Worm (Caenorhabditis elegans): ENCODE measurements around the gene cest-1.1.

The cest-1.1 gene

DNA sequence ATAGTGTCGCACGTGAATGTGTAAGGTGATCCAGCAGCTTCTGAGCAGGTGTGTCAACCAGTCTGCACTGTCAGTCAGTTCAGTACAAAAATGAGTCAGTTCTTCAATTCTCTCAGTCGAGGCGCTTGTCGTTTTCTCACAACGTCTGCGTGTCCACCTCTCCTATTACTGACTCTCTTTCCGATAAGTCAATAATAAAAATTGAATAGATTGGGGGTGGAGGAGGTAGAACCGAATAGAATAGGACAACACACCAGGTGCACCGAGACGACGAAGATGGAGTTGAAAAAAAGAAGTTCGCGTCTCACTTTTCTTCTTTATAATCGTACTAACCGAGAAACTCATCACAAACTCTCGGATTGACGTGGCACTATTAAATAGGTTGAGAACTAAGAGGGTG, 38.7 kb downstream of the cest-1.1 start:
- TF ChIP-seq nhr-84 (tag; optimal IDR thresholded peaks at IDR 0.05) (no peak), nhr-19 (GFP tag; conservative IDR thresholded peaks at IDR 0.05) (no peak), elt-3 (tag; optimal IDR thresholded peaks at IDR 0.05) (no peak), unc-62 (GFP tag; optimal IDR thresholded peaks at IDR 0.05) (no peak), sptf-1 (tag; optimal IDR thresholded peaks at IDR 0.05) (no peak), pag-3 (tag; optimal IDR thresholded peaks at IDR 0.05; ENCODE audit: borderline replicate concordance, insufficient read depth) (no peak), lin-14 (GFP tag; optimal IDR thresholded peaks at IDR 0.05) (peak; percentile 37), lin-35 (GFP tag; optimal IDR thresholded peaks at IDR 0.05) (peak in 1 of 2 experiments; percentile 7), efl-3 (GFP tag; optimal IDR thresholded peaks at IDR 0.05) (no peak), rnt-1 (tag; optimal IDR thresholded peaks at IDR 0.05) (no peak), mef-2 (tag; optimal IDR thresholded peaks at IDR 0.05) (no peak), blmp-1 (tag; optimal IDR thresholded peaks at IDR 0.05) (no peak), nhr-76 (tag; optimal IDR thresholded peaks at IDR 0.05) (no peak), tlp-1 (tag; optimal IDR thresholded peaks at IDR 0.05) (no peak), ces-1 (GFP tag; optimal IDR thresholded peaks at IDR 0.05) (no peak), aly-2 (tag; optimal IDR thresholded peaks at IDR 0.05) (no peak), fkh-4 (tag; optimal IDR thresholded peaks at IDR 0.05; ENCODE audit: borderline replicate concordance) (no peak), lsy-2 (tag; optimal IDR thresholded peaks at IDR 0.05) (no peak), lin-39 (tag; optimal IDR thresholded peaks at IDR 0.05) (no peak), nhr-28 (tag; optimal IDR thresholded peaks at IDR 0.05) (no peak), sox-4 (tag; optimal IDR thresholded peaks at IDR 0.05) (no peak), efl-1 (optimal IDR thresholded peaks at IDR 0.05) (no peak), efl-1 (GFP tag; optimal IDR thresholded peaks at IDR 0.05 in 1 of 2) (peak in 1 of 2 experiments; percentile 83), skn-1 (tag; optimal IDR thresholded peaks at IDR 0.05) (no peak), Y116A8C.19 (tag; optimal IDR thresholded peaks at IDR 0.05; ENCODE audit: borderline replicate concordance) (no peak), mep-1 (tag; optimal IDR thresholded peaks at IDR 0.05) (no peak), mdl-1 (tag; optimal IDR thresholded peaks at IDR 0.05) (no peak), zag-1 (tag; optimal IDR thresholded peaks at IDR 0.05) (no peak)

DNA sequence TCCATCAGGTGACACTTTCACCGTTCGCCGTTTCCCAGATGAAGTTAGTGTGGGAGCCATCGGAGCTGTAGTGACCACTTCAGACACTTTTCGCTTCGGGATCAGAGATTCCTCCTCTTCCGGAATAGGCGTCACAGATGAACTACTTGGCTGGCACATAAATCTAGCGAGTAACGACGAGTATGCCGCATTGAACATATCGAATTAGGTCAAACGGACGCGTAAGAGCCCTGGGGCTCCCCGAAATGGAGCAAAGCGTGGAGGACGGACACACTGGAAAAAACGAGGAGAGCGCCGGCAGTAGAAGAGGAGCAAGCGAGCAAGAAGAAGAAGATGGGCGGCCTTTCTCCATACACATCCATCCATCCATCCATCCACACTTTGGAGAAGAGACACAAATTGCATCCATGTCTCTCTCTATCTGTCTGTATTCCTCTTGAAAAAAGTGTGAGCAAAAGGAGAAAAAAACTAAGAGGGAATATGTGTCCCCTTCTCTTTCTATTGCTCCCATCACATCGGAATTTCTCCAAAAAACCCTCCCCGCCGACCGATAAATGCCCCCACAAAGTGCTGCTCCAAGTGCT, 40.1 kb downstream of the cest-1.1 start:
- no peak for TF ChIP-seq ets-5 (GFP tag; IDR thresholded peaks at IDR 0.05)
- peak in 1 of 3 experiments; percentile 27 for TF ChIP-seq ceh-82 (tag; optimal IDR thresholded peaks at IDR 0.05)
- TF ChIP-seq fkh-10 (GFP tag; optimal IDR thresholded peaks at IDR 0.05), result peak; percentile 3
- TF ChIP-seq lin-14 (GFP tag; optimal IDR thresholded peaks at IDR 0.05), result peak; percentile 57

DNA sequence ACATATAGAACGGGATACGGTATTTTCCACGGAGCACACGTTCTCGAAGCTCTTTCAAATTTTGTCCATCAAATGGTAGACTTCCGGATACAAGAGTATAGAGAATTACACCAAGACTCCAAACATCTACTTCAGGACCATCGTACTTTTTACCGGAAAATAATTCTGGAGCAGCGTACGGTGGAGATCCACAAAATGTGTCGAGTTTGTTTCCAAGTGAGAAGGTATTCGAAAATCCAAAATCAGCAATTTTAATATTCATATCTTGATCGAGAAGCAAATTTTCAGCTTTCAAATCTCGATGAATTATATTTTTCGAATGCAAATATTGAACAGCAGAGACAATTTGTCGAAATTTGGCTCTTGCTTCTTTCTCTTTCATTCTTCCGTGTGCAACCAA, 43.4 kb downstream of the cest-1.1 start:
- TF ChIP-seq ceh-63 (GFP tag; optimal IDR thresholded peaks at IDR 0.05), result no peak
- no peak for TF ChIP-seq nhr-76 (tag; optimal IDR thresholded peaks at IDR 0.05)
- TF ChIP-seq Y116A8C.19 (tag; optimal IDR thresholded peaks at IDR 0.05; ENCODE audit: borderline replicate concordance), result no peak
- TF ChIP-seq skn-1 (tag; optimal IDR thresholded peaks at IDR 0.05), result no peak
- no peak for TF ChIP-seq sox-4 (tag; optimal IDR thresholded peaks at IDR 0.05)

DNA sequence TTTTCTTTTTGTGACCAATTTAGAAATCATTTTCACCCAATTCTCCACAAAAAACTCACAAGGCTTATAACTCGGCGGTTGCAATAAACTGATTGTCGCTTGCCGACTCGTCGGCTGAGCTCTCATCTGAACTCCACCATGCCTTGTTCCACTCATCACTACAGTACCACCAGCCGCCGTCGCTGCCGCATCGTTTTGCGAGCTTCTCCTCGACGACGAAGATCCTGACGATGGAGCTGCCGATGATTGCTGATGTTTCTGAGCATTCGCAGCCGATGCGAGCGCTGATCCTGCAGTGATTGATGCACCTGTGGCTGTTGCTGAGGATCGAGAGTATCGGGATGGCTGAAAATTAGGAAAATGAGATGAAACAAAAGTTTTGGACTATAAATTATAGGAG, 45.9 kb downstream of the cest-1.1 start:
- TF ChIP-seq sox-4 (tag; optimal IDR thresholded peaks at IDR 0.05) (no peak), snu-23 (GFP tag; optimal IDR thresholded peaks at IDR 0.05) (no peak), nhr-77 (tag; optimal IDR thresholded peaks at IDR 0.05) (no peak), sptf-1 (tag; optimal IDR thresholded peaks at IDR 0.05) (no peak), tbx-2 (tag; optimal IDR thresholded peaks at IDR 0.05) (no peak), isw-1 (GFP tag; IDR thresholded peaks at IDR 0.05) (no peak), ceh-82 (tag; optimal IDR thresholded peaks at IDR 0.05) (no peak), lin-15B (tag; optimal IDR thresholded peaks at IDR 0.05) (no peak), nhr-19 (GFP tag; conservative IDR thresholded peaks at IDR 0.05) (no peak), ama-1 (optimal IDR thresholded peaks at IDR 0.05) (no peak), C34B4.2 (tag; optimal IDR thresholded peaks at IDR 0.05) (no peak), irx-1 (tag; optimal IDR thresholded peaks at IDR 0.05) (no peak), mep-1 (tag; optimal IDR thresholded peaks at IDR 0.05) (no peak), hpl-2 (GFP tag; optimal IDR thresholded peaks at IDR 0.05) (no peak), rnt-1 (tag; optimal IDR thresholded peaks at IDR 0.05) (no peak), zip-4 (GFP tag; optimal IDR thresholded peaks at IDR 0.05) (no peak), mab-9 (GFP tag; IDR thresholded peaks at IDR 0.05) (no peak), lin-39 (tag; optimal IDR thresholded peaks at IDR 0.05) (no peak), xbp-1 (tag; optimal IDR thresholded peaks at IDR 0.05) (no peak), ceh-90 (tag; optimal IDR thresholded peaks at IDR 0.05) (no peak)
